Fruit fly (Drosophila melanogaster): ENCODE results near the gene Srp72.

The Srp72 gene

dm6 chr3R:20587630-20588479 is 656 bp upstream of the Srp72 start, which contains the start of gene Septin2 (continued):
- peak; percentile 91 for TF ChIP-seq CG18262 (tag; optimal IDR thresholded peaks at IDR 0.05)
- TF ChIP-seq onecut (GFP tag; IDR thresholded peaks at IDR 0.05): peak; percentile 19; the same call in 1 of the 2 replicates
- TF ChIP-seq CG8281 (tag; optimal IDR thresholded peaks at IDR 0.05): peak; percentile 53
- peak; percentile 36; the same call in 1 of the 2 replicates for TF ChIP-seq CG13287 (GFP tag; IDR thresholded peaks at IDR 0.05; ENCODE audit: partially characterized antibody)
- TF ChIP-seq CG17612 (GFP tag; IDR thresholded peaks at IDR 0.05): no peak
- TF ChIP-seq CG4424 (GFP tag; optimal IDR thresholded peaks at IDR 0.05): peak; percentile 83
- peak; percentile 71 for TF ChIP-seq stc (GFP tag; IDR thresholded peaks at IDR 0.05)
- no peak for TF ChIP-seq Dref (GFP tag; IDR thresholded peaks at IDR 0.05)
- peak; percentile 38 for TF ChIP-seq Mad (GFP tag; optimal IDR thresholded peaks at IDR 0.05)
- peak; percentile 70 for TF ChIP-seq CG3838 (GFP tag; optimal IDR thresholded peaks at IDR 0.05)
- TF ChIP-seq CG12942 (GFP tag; optimal IDR thresholded peaks at IDR 0.05): peak; percentile 75
- TF ChIP-seq CG9876 (GFP tag; optimal IDR thresholded peaks at IDR 0.05): no peak
- peak; percentile 68 for TF ChIP-seq CG9797 (GFP tag; optimal IDR thresholded peaks at IDR 0.05)
- peak; percentile 46 for TF ChIP-seq pho (GFP tag; optimal IDR thresholded peaks at IDR 0.05)
- peak; percentile 96 for TF ChIP-seq sens (GFP tag)
- peak; percentile 47 for TF ChIP-seq tx (GFP tag; optimal IDR thresholded peaks at IDR 0.05)
- TF ChIP-seq CG1602 (GFP tag; optimal IDR thresholded peaks at IDR 0.05): peak; percentile 73
- peak; percentile 64 for TF ChIP-seq NC2β (GFP tag; optimal IDR thresholded peaks at IDR 0.05)
- no peak for TF ChIP-seq knrl (GFP tag; IDR thresholded peaks at IDR 0.05; ENCODE audit: partially characterized antibody)
- TF ChIP-seq CkIIα-i1 (GFP tag; IDR thresholded peaks at IDR 0.05): 0 out of 2 replicates have a peak, but pooled peaks have one; percentile 11
- peak; percentile 33 for TF ChIP-seq CG10274 (GFP tag; optimal IDR thresholded peaks at IDR 0.05)
- TF ChIP-seq CG13624 (GFP tag; optimal IDR thresholded peaks at IDR 0.05): peak; percentile 55
- TF ChIP-seq sr (GFP tag; IDR thresholded peaks at IDR 0.05): 0 out of 3 replicates have a peak, but pooled peaks have one; percentile 18
- no peak for TF ChIP-seq gsb (GFP tag; IDR thresholded peaks at IDR 0.05)
- peak; percentile 83 for TF ChIP-seq CG12104 (GFP tag; optimal IDR thresholded peaks at IDR 0.05)
- TF ChIP-seq kah (GFP tag; optimal IDR thresholded peaks at IDR 0.05): peak; percentile 46
- TF ChIP-seq Xbp1 (GFP tag; optimal IDR thresholded peaks at IDR 0.05): peak; percentile 79
- no peak for TF ChIP-seq mld (GFP tag; IDR thresholded peaks at IDR 0.05; ENCODE audit: partially characterized antibody)
- TF ChIP-seq pan (optimal IDR thresholded peaks at IDR 0.05): no peak
- peak in 1 of 2 experiments; percentile 68 for TF ChIP-seq pan (GFP tag; optimal IDR thresholded peaks at IDR 0.05 in 1 of 2, IDR thresholded peaks at IDR 0.05 in 1 of 2)
- TF ChIP-seq CG3065 (GFP tag; optimal IDR thresholded peaks at IDR 0.05): no peak
- peak; percentile 83 for TF ChIP-seq grau (tag; optimal IDR thresholded peaks at IDR 0.05)
- TF ChIP-seq Awh (GFP tag; IDR thresholded peaks at IDR 0.05): peak; percentile 51; the same call in 1 of the 2 replicates
- peak; percentile 24 for TF ChIP-seq CG31365 (tag; optimal IDR thresholded peaks at IDR 0.05)
- peak; percentile 38; the same call in 1 of the 3 replicates for TF ChIP-seq Aef1 (GFP tag; IDR thresholded peaks at IDR 0.05)
- no peak for TF ChIP-seq zfh2 (GFP tag; optimal IDR thresholded peaks at IDR 0.05)
- no peak; the same call in 2 of the 3 replicates for TF ChIP-seq zen2 (GFP tag; IDR thresholded peaks at IDR 0.05; ENCODE audit: partially characterized antibody)
- TF ChIP-seq CG15696 (tag; optimal IDR thresholded peaks at IDR 0.05): peak; percentile 70
- TF ChIP-seq Gsc (GFP tag; IDR thresholded peaks at IDR 0.05): peak; percentile 11; the same call in 1 of the 2 replicates
- TF ChIP-seq insv (GFP tag; optimal IDR thresholded peaks at IDR 0.05): peak in 1 of 2 experiments; percentile 21
- TF ChIP-seq wor (GFP tag; IDR thresholded peaks at IDR 0.05): peak; percentile 61
- TF ChIP-seq Vsx1 (GFP tag; optimal IDR thresholded peaks at IDR 0.05): no peak
- TF ChIP-seq CG17186 (GFP tag; optimal IDR thresholded peaks at IDR 0.05): no peak
- TF ChIP-seq lov (optimal IDR thresholded peaks at IDR 0.05): no peak
- TF ChIP-seq lov (GFP tag; IDR thresholded peaks at IDR 0.05): 0 out of 3 replicates have a peak, but pooled peaks have one; percentile 21
- TF ChIP-seq pnt (GFP tag; optimal IDR thresholded peaks at IDR 0.05): peak; percentile 59
- peak; percentile 82 for TF ChIP-seq az2 (GFP tag; optimal IDR thresholded peaks at IDR 0.05)
- TF ChIP-seq CG4854 (GFP tag; optimal IDR thresholded peaks at IDR 0.05): peak; percentile 65
- TF ChIP-seq ap (GFP tag; IDR thresholded peaks at IDR 0.05): peak; percentile 59
